Worm (Caenorhabditis elegans): ENCODE data around the gene tebp-1.

ce11 chrII:14406117-14406935, 44.5 kb downstream of the tebp-1 start:
- TF ChIP-seq dao-5 (tag; optimal IDR thresholded peaks at IDR 0.05) (no peak), him-1 (tag; optimal IDR thresholded peaks at IDR 0.05) (no peak)
